Worm (Caenorhabditis elegans) whole organism, young adult: ENCODE results near the gene nduv-3.

Experiments
- B0019.2 ChIP-seq: fragments of 200-800 bp; sonication (Bioruptor generic); conservative IDR thresholded peaks from 2 replicates; pipeline ENCODE4 v1.3.6; 2022; ENCODE audit warnings: missing genetic modification reagents, missing genetic modification characterization, missing compliant biosample characterization
- D2030.7 ChIP-seq: fragments of 200-800 bp; sonication (Bioruptor generic); IDR thresholded peaks from 2 replicates; pipeline ENCODE4 v1.3.6; 2022; ENCODE audit warnings: missing genetic modification reagents, missing genetic modification characterization, missing compliant biosample characterization
- F52B5.7 ChIP-seq: sonication (generic microtip); optimal IDR thresholded peaks from 2 replicates; lab custom pipeline; 2016; ENCODE audit warnings: mild to moderate bottlenecking, missing genetic modification characterization, missing compliant biosample characterization
- F57A8.1 ChIP-seq: fragments of 200-800 bp; sonication (Bioruptor generic); optimal IDR thresholded peaks from 2 replicates; lab custom pipeline; 2018; ENCODE audit warnings: mild to moderate bottlenecking, missing genetic modification characterization, moderate library complexity, missing compliant biosample characterization
- F57C9.4 ChIP-seq: sonication (generic microtip); optimal IDR thresholded peaks from 2 replicates; lab custom pipeline; 2017; ENCODE audit warnings: mild to moderate bottlenecking, missing genetic modification characterization, missing compliant biosample characterization
- K12H6.12 ChIP-seq: fragments of 200-800 bp; sonication (Bioruptor generic); optimal IDR thresholded peaks from 2 replicates; lab custom pipeline; 2018; ENCODE audit warnings: mild to moderate bottlenecking, missing genetic modification characterization, missing compliant biosample characterization
- Y53G8AR.9 ChIP-seq: fragments of 200-800 bp; sonication (Bioruptor generic); conservative IDR thresholded peaks from 2 replicates; pipeline ENCODE4 v1.3.6; 2022; ENCODE audit warnings: missing genetic modification reagents, missing genetic modification characterization, missing compliant biosample characterization
- Y67H2A.10 ChIP-seq: fragments of 200-800 bp; sonication (Bioruptor generic); conservative IDR thresholded peaks from 2 replicates; pipeline ENCODE4 v1.3.6; 2022; ENCODE audit warnings: missing genetic modification reagents, missing genetic modification characterization, missing compliant biosample characterization
- ZK185.1 ChIP-seq: sonication (generic microtip); optimal IDR thresholded peaks from 2 replicates; lab custom pipeline; 2016; ENCODE audit warnings: mild to moderate bottlenecking, missing genetic modification characterization, missing compliant biosample characterization; ENCODE audit not compliant: poor library complexity, severe bottlenecking
- akir-1 ChIP-seq: fragments of 200-800 bp; sonication (Bioruptor generic); optimal IDR thresholded peaks from 2 replicates; lab custom pipeline; 2018; ENCODE audit warnings: mild to moderate bottlenecking, missing genetic modification characterization, moderate library complexity, missing compliant biosample characterization
- ama-1 ChIP-seq, 3 experiments: fragments of 150-350 bp in 1 of 3; sonication (generic microtip) in 2 of 3; optimal IDR thresholded peaks; 2 replicates each; lab custom pipeline; 2014 to 2018; ENCODE audit warnings: missing biosample characterization in 2 of 3, missing genetic modification characterization in 2 of 3, missing genetic modification reagents in 2 of 3
- aptf-3 ChIP-seq: fragments of 200-800 bp; sonication (Bioruptor generic); IDR thresholded peaks from 2 replicates; pipeline ENCODE4 v1.3.6; 2022; ENCODE audit warnings: missing genetic modification characterization, missing compliant biosample characterization
- atf-7 ChIP-seq: sonication (generic microtip); optimal IDR thresholded peaks from 2 replicates; lab custom pipeline; 2017; ENCODE audit warnings: mild to moderate bottlenecking, missing genetic modification characterization, missing compliant biosample characterization
- attf-5 ChIP-seq: fragments of 200-800 bp; sonication (Bioruptor generic); optimal IDR thresholded peaks from 2 replicates; lab custom pipeline; 2018; ENCODE audit warnings: mild to moderate bottlenecking, missing genetic modification characterization, missing compliant biosample characterization
- attf-6 ChIP-seq: fragments of 200-800 bp; sonication (Bioruptor generic); IDR thresholded peaks from 2 replicates; pipeline ENCODE4 v1.3.6; 2022; ENCODE audit warnings: missing genetic modification reagents, missing genetic modification characterization, missing compliant biosample characterization
- bed-2 ChIP-seq: fragments of 200-800 bp; sonication (Bioruptor generic); IDR thresholded peaks from 2 replicates; pipeline ENCODE4 v1.3.6; 2022; ENCODE audit warnings: missing genetic modification reagents, missing genetic modification characterization, missing compliant biosample characterization
- ccch-3 ChIP-seq: fragments of 200-800 bp; sonication (Bioruptor generic); optimal IDR thresholded peaks from 2 replicates; lab custom pipeline; 2018; ENCODE audit warnings: mild to moderate bottlenecking, missing genetic modification characterization, missing compliant biosample characterization
- ceh-27 ChIP-seq: fragments of 200-800 bp; sonication (Bioruptor generic); optimal IDR thresholded peaks from 2 replicates; lab custom pipeline; 2018; ENCODE audit warnings: mild to moderate bottlenecking, missing genetic modification characterization, moderate library complexity, missing compliant biosample characterization
- ceh-79 ChIP-seq: sonication (generic microtip); optimal IDR thresholded peaks from 2 replicates; lab custom pipeline; 2017; ENCODE audit warnings: mild to moderate bottlenecking, missing genetic modification characterization, missing compliant biosample characterization
- ceh-91 ChIP-seq: fragments of 200-800 bp; sonication (Bioruptor generic); IDR thresholded peaks from 2 replicates; pipeline ENCODE4 v1.3.6; 2022; ENCODE audit warnings: missing genetic modification reagents, missing genetic modification characterization, missing compliant biosample characterization
- chd-7 ChIP-seq: sonication (generic microtip); optimal IDR thresholded peaks from 2 replicates; lab custom pipeline; 2016; ENCODE audit warnings: mild to moderate bottlenecking, missing genetic modification characterization, moderate library complexity, missing compliant biosample characterization
- die-1 ChIP-seq: sonication (generic microtip); optimal IDR thresholded peaks from 2 replicates; lab custom pipeline; 2016; ENCODE audit warnings: missing genotype, mild to moderate bottlenecking, missing genetic modification characterization, missing compliant biosample characterization
- ekl-4 ChIP-seq: fragments of 200-800 bp; sonication (Bioruptor generic); IDR thresholded peaks from 2 replicates; pipeline ENCODE4 v1.3.6; 2022; ENCODE audit warnings: missing genetic modification reagents, missing genetic modification characterization, missing compliant biosample characterization
- fkh-3 ChIP-seq: sonication (generic microtip); optimal IDR thresholded peaks from 2 replicates; lab custom pipeline; 2016; ENCODE audit warnings: mild to moderate bottlenecking, missing genetic modification characterization, missing compliant biosample characterization
- gei-17 ChIP-seq: fragments of 200-800 bp; sonication (Bioruptor generic); optimal IDR thresholded peaks from 2 replicates; lab custom pipeline; 2018; ENCODE audit warnings: mild to moderate bottlenecking, missing genetic modification characterization, missing compliant biosample characterization
- hlh-12 ChIP-seq: sonication (generic microtip); optimal IDR thresholded peaks from 2 replicates; lab custom pipeline; 2016; ENCODE audit warnings: missing genetic modification characterization, missing compliant biosample characterization
- hmg-1.2 ChIP-seq: fragments of 200-800 bp; sonication (Bioruptor generic); IDR thresholded peaks from 2 replicates; pipeline ENCODE4 v1.3.6; 2022; ENCODE audit warnings: missing genetic modification reagents, missing genetic modification characterization, missing compliant biosample characterization
- hrde-1 ChIP-seq: sonication (generic microtip); optimal IDR thresholded peaks from 2 replicates; lab custom pipeline; 2016; ENCODE audit warnings: missing genetic modification characterization, mild to moderate bottlenecking, missing compliant biosample characterization, moderate library complexity, missing genotype, missing genetic modification reagents, borderline replicate concordance
- lin-54 ChIP-seq: fragments of 200-800 bp; sonication (Bioruptor generic); optimal IDR thresholded peaks from 2 replicates; lab custom pipeline; 2018; ENCODE audit warnings: mild to moderate bottlenecking, missing genetic modification characterization, missing compliant biosample characterization
- lsl-1 ChIP-seq: fragments of 200-800 bp; sonication (Bioruptor generic); optimal IDR thresholded peaks from 2 replicates; lab custom pipeline; 2018; ENCODE audit warnings: mild to moderate bottlenecking, missing genetic modification characterization, moderate library complexity, missing compliant biosample characterization
- madf-3 ChIP-seq: fragments of 200-800 bp; sonication (Bioruptor generic); IDR thresholded peaks from 2 replicates; pipeline ENCODE4 v1.3.6; 2022; ENCODE audit warnings: missing genetic modification reagents, missing genetic modification characterization, missing compliant biosample characterization
- madf-6 ChIP-seq: fragments of 200-800 bp; sonication (Bioruptor generic); IDR thresholded peaks from 2 replicates; pipeline ENCODE4 v1.3.6; 2022; ENCODE audit warnings: missing genetic modification reagents, missing genetic modification characterization, missing compliant biosample characterization
- madf-8 ChIP-seq: fragments of 200-800 bp; sonication (Bioruptor generic); conservative IDR thresholded peaks from 2 replicates; pipeline ENCODE4 v1.3.6; 2022; ENCODE audit warnings: missing genetic modification reagents, missing genetic modification characterization, missing compliant biosample characterization
- nfya-1 ChIP-seq: sonication (generic microtip); optimal IDR thresholded peaks from 2 replicates; lab custom pipeline; 2017; ENCODE audit warnings: antibody characterized with exemption, missing compliant biosample characterization, missing genetic modification characterization, borderline replicate concordance; ENCODE audit not compliant: insufficient read depth
- nfya-2 ChIP-seq: fragments of 200-800 bp; sonication (Bioruptor generic); IDR thresholded peaks from 2 replicates; pipeline ENCODE4 v1.3.6; 2022; ENCODE audit warnings: missing genetic modification reagents, missing genetic modification characterization, missing compliant biosample characterization
- nfyb-1 ChIP-seq: fragments of 200-800 bp; sonication (Bioruptor generic); IDR thresholded peaks from 2 replicates; pipeline ENCODE4 v1.3.6; 2022; ENCODE audit warnings: missing genetic modification reagents, missing genetic modification characterization, missing compliant biosample characterization
- nhr-120 ChIP-seq: fragments of 200-800 bp; sonication (Bioruptor generic); IDR thresholded peaks from 2 replicates; pipeline ENCODE4 v1.3.6; 2022; ENCODE audit warnings: missing genetic modification characterization, missing compliant biosample characterization
- nhr-179 ChIP-seq: sonication (generic microtip); optimal IDR thresholded peaks from 2 replicates; lab custom pipeline; 2016; ENCODE audit warnings: mild to moderate bottlenecking, missing genetic modification characterization, missing compliant biosample characterization
- nhr-90 ChIP-seq: sonication (generic microtip); optimal IDR thresholded peaks from 2 replicates; lab custom pipeline; 2016; ENCODE audit warnings: missing genotype, mild to moderate bottlenecking, missing genetic modification characterization, missing compliant biosample characterization
- pha-4 ChIP-seq: fragments of 150-350 bp; sonication (generic microtip); optimal IDR thresholded peaks from 2 replicates; lab custom pipeline; 2014; ENCODE audit warnings: missing biosample characterization, missing genetic modification reagents, missing genetic modification characterization
- rpc-1 ChIP-seq, 2 experiments: fragments of 150-350 bp in 1 of 2; sonication (generic microtip) in 1 of 2; optimal IDR thresholded peaks; 2 replicates each; lab custom pipeline; 2014 to 2018; ENCODE audit warnings: missing biosample characterization in 1 of 2, missing genetic modification characterization in 1 of 2, missing genetic modification reagents in 1 of 2, missing genotype in 1 of 2
- unc-130 ChIP-seq: sonication (generic microtip); optimal IDR thresholded peaks from 2 replicates; lab custom pipeline; 2016; ENCODE audit warnings: missing genetic modification reagents, missing genetic modification characterization, missing compliant biosample characterization
- xnd-1 ChIP-seq: sonication (generic microtip); optimal IDR thresholded peaks from 2 replicates; lab custom pipeline; 2016; ENCODE audit warnings: missing genotype, missing genetic modification reagents, missing genetic modification characterization, missing compliant biosample characterization
- ztf-18 ChIP-seq: sonication (generic microtip); optimal IDR thresholded peaks from 2 replicates; lab custom pipeline; 2016; ENCODE audit warnings: missing genotype, mild to moderate bottlenecking, missing genetic modification characterization, missing compliant biosample characterization
- ztf-22 ChIP-seq: fragments of 200-800 bp; sonication (Bioruptor generic); optimal IDR thresholded peaks from 2 replicates; lab custom pipeline; 2018; ENCODE audit warnings: mild to moderate bottlenecking, missing genetic modification characterization, moderate library complexity, missing compliant biosample characterization
- ztf-6 ChIP-seq: fragments of 200-800 bp; sonication (Bioruptor generic); IDR thresholded peaks from 2 replicates; pipeline ENCODE4 v1.3.6; 2022; ENCODE audit warnings: missing genetic modification reagents, missing genetic modification characterization, missing compliant biosample characterization

Gene nduv-3

ce11 chrIV:2663953-2664900 lies 23.1 kb downstream of the nduv-3 start, which contains the start of gene Y69A2AR.31 (continued):
- TF ChIP-seq lin-54 (GFP tag; lab: Kevin White, UChicago) (peak; percentile 30), ztf-18 (peak; percentile 64), nfyb-1 (GFP tag; lab: Robert Waterston, UW) (no peak), chd-7 (peak; percentile 39), ztf-22 (GFP tag; lab: Kevin White, UChicago) (no peak), ZK185.1 (tag; lab: Kevin White, UChicago) (peak; percentile 31), ekl-4 (GFP tag; lab: Robert Waterston, UW) (no peak), F52B5.7 (tag; lab: Kevin White, UChicago) (no peak), rpc-1 (optimal IDR thresholded peaks at IDR 0.05; lab: Kevin White, UChicago) (peak; percentile 88), rpc-1 (tag; optimal IDR thresholded peaks at IDR 0.05; lab: Kevin White, UChicago) (peak; percentile 94), hrde-1 (tag; lab: Kevin White, UChicago) (peak; percentile 28), ztf-6 (GFP tag; lab: Robert Waterston, UW) (no peak), ama-1 (optimal IDR thresholded peaks at IDR 0.05; lab: Kevin White, UChicago) (no peak), ama-1 (GFP tag; optimal IDR thresholded peaks at IDR 0.05; lab: Kevin White, UChicago) (peak; percentile 52 to 77), lsl-1 (peak; percentile 4), hmg-1.2 (GFP tag; lab: Robert Waterston, UW) (no peak; the same call in 1 of the 2 replicates), akir-1 (no peak), gei-17 (GFP tag; lab: Kevin White, UChicago) (no peak), bed-2 (GFP tag; lab: Robert Waterston, UW) (no peak), die-1 (tag; lab: Kevin White, UChicago) (peak; percentile 78), nhr-179 (tag; lab: Kevin White, UChicago) (no peak), aptf-3 (no peak), ceh-27 (no peak), atf-7 (no peak), nhr-120 (GFP tag; lab: Robert Waterston, UW) (no peak), attf-6 (GFP tag; lab: Robert Waterston, UW) (no peak), Y53G8AR.9 (no peak; the same call in 1 of the 2 replicates), madf-3 (GFP tag; lab: Robert Waterston, UW) (0 out of 2 replicates have a peak, but pooled peaks have one; percentile 51), attf-5 (GFP tag; lab: Kevin White, UChicago) (peak; percentile 48), ccch-3 (GFP tag; lab: Kevin White, UChicago) (no peak), ceh-79 (tag; lab: Kevin White, UChicago) (peak; percentile 24), F57A8.1 (GFP tag; lab: Kevin White, UChicago) (no peak), nhr-90 (tag; lab: Kevin White, UChicago) (peak; percentile 74), madf-6 (no peak; the same call in 1 of the 2 replicates), nfya-1 (tag; lab: Kevin White, UChicago) (no peak), fkh-3 (no peak), B0019.2 (GFP tag; lab: Robert Waterston, UW) (no peak), nfya-2 (GFP tag; lab: Robert Waterston, UW) (no peak), K12H6.12 (tag; lab: Kevin White, UChicago) (no peak), pha-4 (tag; lab: Kevin White, UChicago) (no peak), Y67H2A.10 (GFP tag; lab: Robert Waterston, UW) (no peak), hlh-12 (tag; lab: Kevin White, UChicago) (no peak), unc-130 (GFP tag; lab: Kevin White, UChicago) (no peak), D2030.7 (peak; percentile 56; the same call in 1 of the 2 replicates), xnd-1 (tag; lab: Kevin White, UChicago) (no peak), madf-8 (GFP tag; lab: Robert Waterston, UW) (no peak), F57C9.4 (no peak), ceh-91 (GFP tag; lab: Robert Waterston, UW) (no peak)
